Fruit fly (Drosophila melanogaster): ENCODE measurements around the gene CG2604.

The CG2604 gene

DNA sequence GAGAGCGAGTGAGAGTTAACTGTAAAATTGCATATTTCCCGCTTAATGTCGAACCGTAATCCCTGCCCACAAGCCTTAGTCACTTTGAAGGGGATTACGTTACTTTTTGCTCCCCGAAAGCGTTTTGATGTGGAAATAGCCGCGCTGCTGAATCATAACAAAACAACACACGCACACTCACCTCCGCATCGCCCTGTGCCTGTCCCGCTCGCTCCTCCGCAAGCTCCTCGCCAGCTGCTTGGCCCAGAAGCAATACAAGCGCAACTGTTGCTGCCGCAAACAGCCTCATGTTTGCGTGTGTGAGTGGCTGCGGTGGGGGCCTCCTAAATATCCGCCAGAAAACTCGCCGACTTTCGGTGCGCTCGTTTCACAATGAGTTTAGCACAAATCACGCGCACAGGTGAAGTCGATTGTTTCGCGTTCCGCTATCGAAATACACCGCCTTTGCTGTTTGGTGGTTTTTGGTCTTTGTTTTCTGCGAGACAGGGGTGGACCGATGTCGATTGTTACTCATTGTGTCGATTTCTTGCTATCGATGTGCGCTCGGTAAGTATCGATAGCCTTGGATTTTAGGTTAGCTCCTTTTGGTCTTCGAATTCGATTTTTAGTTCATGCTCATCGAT, 28.2 kb upstream of the CG2604 start, which contains the start of gene CtsF (continued):
- TF ChIP-seq Jarid2 (GFP tag; optimal IDR thresholded peaks at IDR 0.05) (peak; percentile 61), Fer1 (GFP tag; optimal IDR thresholded peaks at IDR 0.05) (peak; percentile 68), CG17912 (GFP tag; optimal IDR thresholded peaks at IDR 0.05) (no peak), CG15601 (tag; optimal IDR thresholded peaks at IDR 0.05) (peak; percentile 13), NfI (GFP tag; optimal IDR thresholded peaks at IDR 0.05) (peak; percentile 4), knrl (GFP tag; IDR thresholded peaks at IDR 0.05; ENCODE audit: partially characterized antibody) (peak; percentile 97), CoRest (tag; optimal IDR thresholded peaks at IDR 0.05) (peak; percentile 34), Sry-δ (GFP tag; optimal IDR thresholded peaks at IDR 0.05) (peak; percentile 98), Aef1 (GFP tag; IDR thresholded peaks at IDR 0.05) (no peak), lov (optimal IDR thresholded peaks at IDR 0.05) (no peak), lov (GFP tag; IDR thresholded peaks at IDR 0.05) (0 out of 3 replicates have a peak, but pooled peaks have one; percentile 21), Fer2 (tag; optimal IDR thresholded peaks at IDR 0.05) (no peak), lilli (GFP tag; optimal IDR thresholded peaks at IDR 0.05) (peak; percentile 24), stwl (tag; optimal IDR thresholded peaks at IDR 0.05) (peak; percentile 78), sug (tag; optimal IDR thresholded peaks at IDR 0.05) (peak; percentile 69), gem (tag; optimal IDR thresholded peaks at IDR 0.05) (no peak), CG14050 (GFP tag; IDR thresholded peaks at IDR 0.05) (no peak), Gsc (GFP tag; IDR thresholded peaks at IDR 0.05) (no peak), CG4617 (GFP tag; optimal IDR thresholded peaks at IDR 0.05; ENCODE audit: borderline replicate concordance) (peak; percentile 57), amos (GFP tag; IDR thresholded peaks at IDR 0.05; ENCODE audit: partially characterized antibody) (peak; percentile 99), lab (GFP tag; optimal IDR thresholded peaks at IDR 0.05) (peak; percentile 54), CG4328 (GFP tag; optimal IDR thresholded peaks at IDR 0.05) (no peak), CG13287 (GFP tag; IDR thresholded peaks at IDR 0.05; ENCODE audit: partially characterized antibody) (peak; percentile 99), CG18262 (tag; optimal IDR thresholded peaks at IDR 0.05) (no peak), Hey (tag; optimal IDR thresholded peaks at IDR 0.05) (no peak), ac (GFP tag; optimal IDR thresholded peaks at IDR 0.05) (no peak), tap (tag; optimal IDR thresholded peaks at IDR 0.05) (peak; percentile 30), so (GFP tag; IDR thresholded peaks at IDR 0.05) (no peak; the same call in 2 of the 3 replicates), Dll (GFP tag; IDR thresholded peaks at IDR 0.05; ENCODE audit: partially characterized antibody) (peak; percentile 98), ash1 (GFP tag; optimal IDR thresholded peaks at IDR 0.05) (no peak), zfh2 (GFP tag; optimal IDR thresholded peaks at IDR 0.05) (no peak), bcd (GFP tag; optimal IDR thresholded peaks at IDR 0.05) (no peak), CG3726 (GFP tag; IDR thresholded peaks at IDR 0.05) (no peak), CG8478 (optimal IDR thresholded peaks at IDR 0.05) (peak; percentile 93), HLH54F (GFP tag; optimal IDR thresholded peaks at IDR 0.05) (peak; percentile 13), CG14667 (GFP tag; IDR thresholded peaks at IDR 0.05) (no peak), CG4424 (GFP tag; optimal IDR thresholded peaks at IDR 0.05) (no peak), klu (GFP tag; IDR thresholded peaks at IDR 0.05) (no peak), Mad (GFP tag; optimal IDR thresholded peaks at IDR 0.05) (no peak), CG32532 (GFP tag; IDR thresholded peaks at IDR 0.05) (peak; percentile 34; the same call in 1 of the 2 replicates), Atf3 (GFP tag; optimal IDR thresholded peaks at IDR 0.05) (no peak), D (optimal IDR thresholded peaks at IDR 0.05) (peak; percentile 71), D (GFP tag; optimal IDR thresholded peaks at IDR 0.05) (no peak), Nf-YC (tag; optimal IDR thresholded peaks at IDR 0.05) (peak; percentile 49), CG10565 (GFP tag; optimal IDR thresholded peaks at IDR 0.05) (no peak), toy (GFP tag; IDR thresholded peaks at IDR 0.05) (no peak), CG12942 (GFP tag; optimal IDR thresholded peaks at IDR 0.05) (no peak), nom (GFP tag; optimal IDR thresholded peaks at IDR 0.05) (no peak), CG7987 (GFP tag; optimal IDR thresholded peaks at IDR 0.05) (peak; percentile 25), CG8388 (GFP tag; optimal IDR thresholded peaks at IDR 0.05) (no peak)
